Worm (Caenorhabditis elegans) whole organism, L1 larva: Measurements from ENCODE around the gene C06G1.1.

Experiments
- C16A3.4 ChIP-seq: fragments of 150-350 bp; optimal IDR thresholded peaks from 2 replicates; lab custom pipeline; 2014; ENCODE audit warnings: missing biosample characterization, missing genetic modification characterization
- ceh-63 ChIP-seq: fragments of 200-800 bp; sonication (Bioruptor generic); optimal IDR thresholded peaks from 2 replicates; lab custom pipeline; 2018; ENCODE audit warnings: mild to moderate bottlenecking, missing genetic modification characterization, missing compliant biosample characterization
- ceh-8 ChIP-seq: fragments of 200-800 bp; sonication (Bioruptor generic); optimal IDR thresholded peaks from 2 replicates; lab custom pipeline; 2018; ENCODE audit warnings: mild to moderate bottlenecking, missing genetic modification characterization, moderate library complexity, missing compliant biosample characterization
- ceh-88 ChIP-seq: fragments of 200-800 bp; sonication (Bioruptor generic); IDR thresholded peaks from 2 replicates; pipeline ENCODE4 v1.3.6; 2022; ENCODE audit warnings: missing genetic modification characterization, missing compliant biosample characterization
- ces-1 ChIP-seq: fragments of 150-350 bp; optimal IDR thresholded peaks from 2 replicates; lab custom pipeline; 2014; ENCODE audit warnings: missing biosample characterization, missing genetic modification reagents, missing genetic modification characterization
- efl-1 ChIP-seq, 4 experiments: fragments of 150-350 bp; optimal IDR thresholded peaks in 3 of 4; peaks in 1 of 4; 1 replicate in 1 of 4; 2 replicates in 3 of 4; lab custom pipeline; 2014; ENCODE audit warnings: missing biosample characterization in 2 of 4, missing genetic modification characterization in 2 of 4, missing genetic modification reagents in 2 of 4
- egl-27 ChIP-seq, 2 experiments: fragments of 150-350 bp in 1 of 2; sonication (generic microtip); optimal IDR thresholded peaks; 3 replicates each; lab custom pipeline; 2017 to 2018; ENCODE audit warnings: missing biosample characterization in 2 of 2, missing genetic modification characterization in 2 of 2, missing genetic modification reagents in 2 of 2
- elt-3 ChIP-seq, 6 experiments: fragments of 150-350 bp in 1 of 6; sonication (generic microtip); optimal IDR thresholded peaks; 2 replicates each; lab custom pipeline; 2017 to 2018; ENCODE audit warnings: missing biosample characterization in 6 of 6, missing genetic modification characterization in 6 of 6, inconsistent platforms in 1 of 6
- fkh-10 ChIP-seq: sonication (generic microtip); optimal IDR thresholded peaks from 2 replicates; lab custom pipeline; 2017; ENCODE audit warnings: missing biosample characterization, missing genetic modification reagents, missing genetic modification characterization
- grh-1 ChIP-seq: fragments of 200-800 bp; sonication (Bioruptor generic); IDR thresholded peaks from 2 replicates; pipeline ENCODE4 v1.3.6; 2022; ENCODE audit warnings: missing genetic modification reagents, missing genetic modification characterization, missing compliant biosample characterization
- irx-1 ChIP-seq: sonication (generic microtip); optimal IDR thresholded peaks from 2 replicates; lab custom pipeline; 2016; ENCODE audit warnings: missing genetic modification characterization, missing compliant biosample characterization
- jun-1 ChIP-seq: fragments of 150-350 bp; optimal IDR thresholded peaks from 2 replicates; lab custom pipeline; 2014; ENCODE audit warnings: missing biosample characterization, missing genetic modification reagents, missing genetic modification characterization
- lin-15B ChIP-seq: fragments of 150-350 bp; sonication (generic microtip); optimal IDR thresholded peaks from 3 replicates; lab custom pipeline; 2014; ENCODE audit warnings: missing biosample characterization, missing genetic modification characterization
- lir-3 ChIP-seq: sonication (generic microtip); optimal IDR thresholded peaks from 2 replicates; lab custom pipeline; 2016; ENCODE audit warnings: mild to moderate bottlenecking, missing genetic modification characterization, moderate library complexity, missing compliant biosample characterization; ENCODE audit not compliant: poor library complexity
- lsy-2 ChIP-seq, 2 experiments: fragments of 150-350 bp; optimal IDR thresholded peaks; 2 replicates each; lab custom pipeline; 2014; ENCODE audit warnings: missing biosample characterization in 2 of 2, missing genetic modification characterization in 2 of 2
- mab-9 ChIP-seq: fragments of 200-800 bp; sonication (Bioruptor generic); IDR thresholded peaks from 2 replicates; pipeline ENCODE4 v1.3.6; 2022; ENCODE audit warnings: missing genetic modification reagents, missing genetic modification characterization, missing compliant biosample characterization
- mdl-1 ChIP-seq, 2 experiments: fragments of 150-350 bp; optimal IDR thresholded peaks; 2 replicates each; lab custom pipeline; 2014 to 2017; ENCODE audit warnings: missing biosample characterization in 2 of 2, missing genetic modification characterization in 2 of 2, inconsistent platforms in 1 of 2
- nhr-11 ChIP-seq: fragments of 150-350 bp; optimal IDR thresholded peaks from 2 replicates; lab custom pipeline; 2014; ENCODE audit warnings: missing biosample characterization, missing genetic modification characterization
- nhr-19 ChIP-seq: fragments of 200-800 bp; sonication (Bioruptor generic); conservative IDR thresholded peaks from 2 replicates; pipeline ENCODE4 v1.3.6; 2022; ENCODE audit warnings: missing genetic modification characterization, missing compliant biosample characterization
- nhr-20 ChIP-seq: sonication (generic microtip); optimal IDR thresholded peaks from 2 replicates; lab custom pipeline; 2016; ENCODE audit warnings: mild to moderate bottlenecking, missing genetic modification characterization, missing compliant biosample characterization
- nhr-237 ChIP-seq: fragments of 150-350 bp; optimal IDR thresholded peaks from 2 replicates; lab custom pipeline; 2014; ENCODE audit warnings: missing biosample characterization, missing genetic modification characterization
- nhr-28 ChIP-seq: fragments of 150-350 bp; optimal IDR thresholded peaks from 2 replicates; lab custom pipeline; 2014; ENCODE audit warnings: missing biosample characterization, missing genetic modification characterization
- nhr-76 ChIP-seq: sonication (generic microtip); optimal IDR thresholded peaks from 2 replicates; lab custom pipeline; 2017; ENCODE audit warnings: missing biosample characterization, missing genetic modification characterization
- nhr-77 ChIP-seq: fragments of 150-350 bp; optimal IDR thresholded peaks from 2 replicates; lab custom pipeline; 2014; ENCODE audit warnings: missing biosample characterization, missing genetic modification characterization
- nhr-85 ChIP-seq: sonication (generic microtip); peaks from one replicate; lab custom pipeline; 2016; ENCODE audit warnings: missing genetic modification characterization, inconsistent platforms, missing compliant biosample characterization
- pax-3 ChIP-seq: fragments of 200-800 bp; sonication (Bioruptor generic); optimal IDR thresholded peaks from 2 replicates; lab custom pipeline; 2018; ENCODE audit warnings: mild to moderate bottlenecking, missing genetic modification characterization, moderate library complexity, missing compliant biosample characterization
- rnt-1 ChIP-seq: sonication (generic microtip); optimal IDR thresholded peaks from 2 replicates; lab custom pipeline; 2016; ENCODE audit warnings: mild to moderate bottlenecking, missing genetic modification characterization, moderate library complexity, missing compliant biosample characterization
- snpc-4 ChIP-seq: fragments of 150-350 bp; optimal IDR thresholded peaks from 2 replicates; lab custom pipeline; 2014; ENCODE audit warnings: missing biosample characterization, missing genetic modification characterization
- sox-4 ChIP-seq: sonication (generic microtip); optimal IDR thresholded peaks from 2 replicates; lab custom pipeline; 2016; ENCODE audit warnings: missing genetic modification characterization, missing compliant biosample characterization
- sup-37 ChIP-seq: fragments of 200-800 bp; sonication (Bioruptor generic); optimal IDR thresholded peaks from 2 replicates; lab custom pipeline; 2018; ENCODE audit warnings: mild to moderate bottlenecking, missing genetic modification characterization, missing compliant biosample characterization
- swsn-7 ChIP-seq: sonication (generic microtip); optimal IDR thresholded peaks from 2 replicates; lab custom pipeline; 2016; ENCODE audit warnings: missing genetic modification characterization, missing compliant biosample characterization
- tbx-2 ChIP-seq: sonication (generic microtip); optimal IDR thresholded peaks from 2 replicates; lab custom pipeline; 2016; ENCODE audit warnings: missing genetic modification characterization, missing compliant biosample characterization
- unc-130 ChIP-seq: fragments of 150-350 bp; optimal IDR thresholded peaks from 2 replicates; lab custom pipeline; 2017; ENCODE audit warnings: missing biosample characterization, missing genetic modification characterization, inconsistent platforms
- unc-30 ChIP-seq: sonication (generic microtip); optimal IDR thresholded peaks from 2 replicates; lab custom pipeline; 2017; ENCODE audit warnings: missing biosample characterization, missing genetic modification characterization
- unc-86 ChIP-seq: sonication (generic microtip); optimal IDR thresholded peaks from 2 replicates; lab custom pipeline; 2016; ENCODE audit warnings: missing genetic modification characterization, missing compliant biosample characterization
- xbp-1 ChIP-seq: sonication (generic microtip); optimal IDR thresholded peaks from 2 replicates; lab custom pipeline; 2016; ENCODE audit warnings: missing genetic modification characterization, missing compliant biosample characterization

The C06G1.1 gene

ce11 chrX:16590803-16591202 is 42.3 kb upstream of the C06G1.1 start (continued):
- peak; percentile 63 for TF ChIP-seq lir-3 (tag; lab: Kevin White, UChicago)
- peak; percentile 63 for TF ChIP-seq nhr-85 (tag; lab: Kevin White, UChicago)
- TF ChIP-seq fkh-10 (GFP tag; lab: Kevin White, UChicago), result peak; percentile 51
- peak; percentile 6 for TF ChIP-seq nhr-237
- no peak for TF ChIP-seq nhr-76 (tag; lab: Kevin White, UChicago)
- no peak for TF ChIP-seq ceh-63 (GFP tag; lab: Kevin White, UChicago)
- peak; percentile 56; the same call in 1 of the 2 replicates for TF ChIP-seq ceh-88 (GFP tag; lab: Robert Waterston, UW)
- TF ChIP-seq tbx-2 (tag; lab: Kevin White, UChicago), result peak; percentile 64
- TF ChIP-seq mdl-1 (tag; optimal IDR thresholded peaks at IDR 0.05; lab: Kevin White, UChicago), result peak in 1 of 2 experiments; percentile 76
- no peak for TF ChIP-seq mab-9 (GFP tag; lab: Robert Waterston, UW)
- peak; percentile 33 to 61 for TF ChIP-seq lsy-2 (tag; optimal IDR thresholded peaks at IDR 0.05; lab: Kevin White, UChicago)
- TF ChIP-seq jun-1 (tag; lab: Kevin White, UChicago), result peak; percentile 27
- peak; percentile 66 for TF ChIP-seq swsn-7 (tag; lab: Kevin White, UChicago)
- peak; percentile 52 for TF ChIP-seq irx-1 (tag; lab: Kevin White, UChicago)
- TF ChIP-seq unc-86, result peak; percentile 28
- peak; percentile 46 for TF ChIP-seq xbp-1 (tag; lab: Kevin White, UChicago)
- peak in 1 of 6 experiments; percentile 70 for TF ChIP-seq elt-3 (tag; optimal IDR thresholded peaks at IDR 0.05; lab: Kevin White, UChicago)
- TF ChIP-seq lin-15B (tag; lab: Kevin White, UChicago), result no peak
- TF ChIP-seq rnt-1 (tag; lab: Kevin White, UChicago), result peak; percentile 65
- peak; percentile 26 for TF ChIP-seq pax-3 (tag; lab: Kevin White, UChicago)
- no peak for TF ChIP-seq ceh-8
- TF ChIP-seq nhr-77 (tag; lab: Kevin White, UChicago), result peak; percentile 61
- TF ChIP-seq nhr-28 (tag; lab: Kevin White, UChicago), result no peak
- TF ChIP-seq C16A3.4 (tag; lab: Kevin White, UChicago), result peak; percentile 71
- TF ChIP-seq nhr-19 (GFP tag; lab: Robert Waterston, UW), result peak; percentile 67
- peak; percentile 15 for TF ChIP-seq snpc-4 (tag; lab: Kevin White, UChicago)
- peak; percentile 14 for TF ChIP-seq unc-130 (tag; lab: Kevin White, UChicago)

DNA sequence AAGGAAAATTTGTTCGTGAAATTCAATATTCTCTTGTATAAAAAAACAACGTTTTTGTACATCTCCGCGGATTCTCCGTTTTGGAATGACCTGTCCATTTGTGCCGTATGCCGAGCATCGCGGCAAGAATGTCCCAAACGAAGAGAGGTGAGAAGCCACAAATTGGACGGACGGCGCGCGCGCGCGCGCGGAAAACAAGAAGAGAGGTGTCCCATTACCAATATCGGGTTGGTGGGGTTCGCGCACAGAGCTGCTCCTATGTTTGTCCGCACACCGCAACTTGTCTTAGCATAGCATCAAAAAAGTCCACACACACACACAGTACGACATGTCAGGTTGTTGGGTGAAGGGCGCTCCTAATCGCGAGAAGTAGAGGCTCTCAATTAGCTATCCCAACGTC is 41.6 kb upstream of the C06G1.1 start:
- no peak for TF ChIP-seq efl-1 (optimal IDR thresholded peaks at IDR 0.05; lab: Kevin White, UChicago)
- peak in 1 of 2 experiments; percentile 87 for TF ChIP-seq efl-1 (GFP tag; optimal IDR thresholded peaks at IDR 0.05 in 1 of 2; lab: Kevin White, UChicago)
- TF ChIP-seq mab-9 (GFP tag; lab: Robert Waterston, UW), result no peak

ce11 chrX:16594931-16595330 is 38.2 kb upstream of the C06G1.1 start, which contains the start of gene cdh-9:
TSS of gene cdh-9 (plus strand) at chrX:16595231.
- TF ChIP-seq nhr-85 (tag; lab: Kevin White, UChicago) (no peak), pax-3 (tag; lab: Kevin White, UChicago) (no peak), ceh-8 (no peak), egl-27 (tag; optimal IDR thresholded peaks at IDR 0.05; lab: Kevin White, UChicago) (no peak), snpc-4 (tag; lab: Kevin White, UChicago) (no peak), nhr-20 (tag; lab: Kevin White, UChicago) (no peak), nhr-11 (tag; lab: Kevin White, UChicago) (no peak), ces-1 (GFP tag; lab: Kevin White, UChicago) (no peak), unc-30 (tag; lab: Kevin White, UChicago) (no peak), sup-37 (GFP tag; lab: Kevin White, UChicago) (no peak), nhr-28 (tag; lab: Kevin White, UChicago) (no peak), lir-3 (tag; lab: Kevin White, UChicago) (no peak), grh-1 (GFP tag; lab: Robert Waterston, UW) (no peak), sox-4 (tag; lab: Kevin White, UChicago) (no peak)
- TF ChIP-seq, all 84 proteins: peak for 0
